Fruit fly (Drosophila melanogaster) whole organism, embryonic: ENCODE results near the gene G6P.

Experiments
- Antp ChIP-seq: fragments of 200-800 bp; sonication (Bioruptor generic); optimal IDR thresholded peaks from 3 replicates; lab custom pipeline; 2016; ENCODE audit warnings: missing biosample characterization, missing genetic modification characterization
- Blimp-1 ChIP-seq: fragments of 200-800 bp; sonication (Bioruptor generic); optimal IDR thresholded peaks from 3 replicates; lab custom pipeline; 2018; ENCODE audit warnings: missing biosample characterization, missing genetic modification characterization, mild to moderate bottlenecking, moderate library complexity, missing genetic modification reagents
- C15 ChIP-seq: fragments of 200-800 bp; sonication (Bioruptor generic); IDR thresholded peaks from 3 replicates; pipeline ENCODE4 v1.3.6; 2022; ENCODE audit warnings: missing biosample characterization, missing genetic modification characterization
- CG10267 ChIP-seq: fragments of 200-800 bp; sonication (Bioruptor generic); optimal IDR thresholded peaks from 2 replicates; lab custom pipeline; 2018; ENCODE audit warnings: missing biosample characterization, mild to moderate bottlenecking, missing genetic modification characterization, moderate library complexity
- CG12071 ChIP-seq: fragments of 200-800 bp; sonication (Bioruptor generic); optimal IDR thresholded peaks from 3 replicates; lab custom pipeline; 2018; ENCODE audit warnings: missing biosample characterization, mild to moderate bottlenecking, missing genetic modification characterization
- CG12104 ChIP-seq: fragments of 200-800 bp; sonication (Bioruptor generic); optimal IDR thresholded peaks from 3 replicates; lab custom pipeline; 2016; ENCODE audit warnings: missing biosample characterization, missing genetic modification characterization
- CG13296 ChIP-seq: fragments of 200-800 bp; sonication (Bioruptor generic); optimal IDR thresholded peaks from 3 replicates; lab custom pipeline; 2018; ENCODE audit warnings: missing biosample characterization, mild to moderate bottlenecking, missing genetic modification characterization
- CG17612 ChIP-seq: fragments of 200-800 bp; sonication (Bioruptor generic); IDR thresholded peaks from 2 replicates; pipeline ENCODE4 v1.3.6; 2022; ENCODE audit warnings: missing biosample characterization, missing genetic modification characterization
- CG1792 ChIP-seq: fragments of 200-800 bp; sonication (Bioruptor generic); optimal IDR thresholded peaks from 2 replicates; lab custom pipeline; 2016; ENCODE audit warnings: missing biosample characterization, missing genetic modification characterization
- CG18476 ChIP-seq: fragments of 200-800 bp; sonication (Bioruptor generic); optimal IDR thresholded peaks from 2 replicates; lab custom pipeline; 2016; ENCODE audit warnings: missing biosample characterization, mild to moderate bottlenecking, missing genetic modification characterization
- CG4282 ChIP-seq: fragments of 200-800 bp; sonication (Bioruptor generic); optimal IDR thresholded peaks from 2 replicates; lab custom pipeline; 2016; ENCODE audit warnings: missing biosample characterization, missing genetic modification characterization
- CG4328 ChIP-seq: fragments of 200-800 bp; sonication (Bioruptor generic); optimal IDR thresholded peaks from 3 replicates; lab custom pipeline; 2017; ENCODE audit warnings: missing biosample characterization, missing genetic modification reagents, missing genetic modification characterization
- CG4617 ChIP-seq: fragments of 200-800 bp; sonication (Bioruptor generic); optimal IDR thresholded peaks from 3 replicates; lab custom pipeline; 2016; ENCODE audit warnings: missing biosample characterization, missing genetic modification characterization, borderline replicate concordance
- CG4707 ChIP-seq: fragments of 200-800 bp; sonication (Bioruptor generic); optimal IDR thresholded peaks from 2 replicates; lab custom pipeline; 2018; ENCODE audit warnings: missing biosample characterization, mild to moderate bottlenecking, missing genetic modification characterization, moderate library complexity
- CG5245 ChIP-seq: fragments of 200-800 bp; sonication (Bioruptor generic); optimal IDR thresholded peaks from 3 replicates; lab custom pipeline; 2016; ENCODE audit warnings: missing biosample characterization, missing genetic modification characterization
- CG7556 ChIP-seq: fragments of 200-800 bp; sonication (Bioruptor generic); optimal IDR thresholded peaks from 2 replicates; lab custom pipeline; 2017; ENCODE audit warnings: missing biosample characterization, mild to moderate bottlenecking, missing genetic modification characterization
- CG8290 ChIP-seq, 3 experiments: fragments of 200-800 bp; sonication (Bioruptor generic); optimal IDR thresholded peaks; 2 replicates each; lab custom pipeline; 2016 to 2019; ENCODE audit warnings: missing biosample characterization in 3 of 3, missing genetic modification characterization in 3 of 3, mild to moderate bottlenecking in 2 of 3, moderate library complexity in 1 of 3
- CG9437 ChIP-seq: fragments of 200-800 bp; sonication (Bioruptor generic); optimal IDR thresholded peaks from 2 replicates; lab custom pipeline; 2018; ENCODE audit warnings: missing biosample characterization, mild to moderate bottlenecking, missing genetic modification characterization
- CG9932 ChIP-seq: fragments of 200-800 bp; sonication (Bioruptor generic); IDR thresholded peaks from 2 replicates; pipeline ENCODE4 v1.3.6; 2022; ENCODE audit warnings: missing biosample characterization, missing genetic modification characterization
- Camta ChIP-seq: fragments of 200-800 bp; sonication (Bioruptor generic); optimal IDR thresholded peaks from 2 replicates; lab custom pipeline; 2016; ENCODE audit warnings: missing biosample characterization, missing genetic modification characterization
- Dek ChIP-seq: fragments of 200-800 bp; sonication (Bioruptor generic); optimal IDR thresholded peaks from 3 replicates; lab custom pipeline; 2019; ENCODE audit warnings: missing biosample characterization, mild to moderate bottlenecking, missing genetic modification characterization, moderate library complexity
- Dll ChIP-seq: fragments of 200-800 bp; sonication (Bioruptor generic); IDR thresholded peaks from 4 replicates; pipeline ENCODE4 v1.3.6; 2022; ENCODE audit warnings: missing biosample characterization, missing genetic modification characterization; ENCODE audit not compliant: partially characterized antibody
- E2f1 ChIP-seq: fragments of 200-800 bp; sonication (Bioruptor generic); IDR thresholded peaks from 2 replicates; pipeline ENCODE4 v1.3.6; 2022; ENCODE audit warnings: missing biosample characterization, missing genetic modification characterization
- H2.0 ChIP-seq: fragments of 200-800 bp; sonication (Bioruptor generic); IDR thresholded peaks from 2 replicates; pipeline ENCODE4 v1.3.6; 2022; ENCODE audit warnings: missing biosample characterization, missing genetic modification characterization
- HLH3B ChIP-seq: fragments of 200-800 bp; sonication (Bioruptor generic); IDR thresholded peaks from 2 replicates; pipeline ENCODE4 v1.3.6; 2022; ENCODE audit warnings: missing biosample characterization, missing genetic modification characterization
- Hr39 ChIP-seq: fragments of >200 bp; optimal IDR thresholded peaks from 2 replicates; lab custom pipeline; 2017
- MESR4 ChIP-seq: fragments of 200-800 bp; sonication (Bioruptor generic); optimal IDR thresholded peaks from 2 replicates; lab custom pipeline; 2018; ENCODE audit warnings: missing biosample characterization, mild to moderate bottlenecking, missing genetic modification characterization, moderate library complexity
- NK7.1 ChIP-seq: fragments of 200-800 bp; sonication (Bioruptor generic); optimal IDR thresholded peaks from 3 replicates; lab custom pipeline; 2016; ENCODE audit warnings: missing biosample characterization, missing genetic modification characterization
- aop ChIP-seq: fragments of 200-800 bp; sonication (Bioruptor generic); IDR thresholded peaks from 2 replicates; pipeline ENCODE4 v1.3.6; 2022; ENCODE audit warnings: missing biosample characterization, missing genetic modification characterization
- bcd ChIP-seq: fragments of 200-800 bp; sonication (Bioruptor generic); optimal IDR thresholded peaks from 2 replicates; lab custom pipeline; 2017; ENCODE audit warnings: missing biosample characterization, mild to moderate bottlenecking, missing genetic modification characterization
- btn ChIP-seq: fragments of 200-800 bp; sonication (Bioruptor generic); optimal IDR thresholded peaks from 2 replicates; lab custom pipeline; 2016; ENCODE audit warnings: missing biosample characterization, missing genetic modification characterization
- caup ChIP-seq: fragments of 200-800 bp; sonication (Bioruptor generic); optimal IDR thresholded peaks from 3 replicates; lab custom pipeline; 2017; ENCODE audit warnings: missing biosample characterization, mild to moderate bottlenecking, missing genetic modification characterization, moderate library complexity; ENCODE audit not compliant: severe bottlenecking
- corto ChIP-seq: fragments of 200-800 bp; sonication (Bioruptor generic); optimal IDR thresholded peaks from 2 replicates; lab custom pipeline; 2016; ENCODE audit warnings: missing biosample characterization, mild to moderate bottlenecking, missing genetic modification characterization, moderate library complexity
- crc ChIP-seq: fragments of 200-800 bp; sonication (Bioruptor generic); optimal IDR thresholded peaks from 2 replicates; lab custom pipeline; 2016; ENCODE audit warnings: missing biosample characterization, missing genetic modification characterization
- en ChIP-seq: fragments of 200-800 bp; sonication (Bioruptor generic); optimal IDR thresholded peaks from 2 replicates; lab custom pipeline; 2016; ENCODE audit warnings: missing biosample characterization, missing genetic modification characterization
- fu2 ChIP-seq: fragments of 200-800 bp; sonication (Bioruptor generic); optimal IDR thresholded peaks from 2 replicates; lab custom pipeline; 2016; ENCODE audit warnings: missing biosample characterization, missing genetic modification characterization
- gsb-n ChIP-seq: fragments of 200-800 bp; sonication (Bioruptor generic); optimal IDR thresholded peaks from 3 replicates; lab custom pipeline; 2018; ENCODE audit warnings: missing biosample characterization, mild to moderate bottlenecking, missing genetic modification characterization
- hb ChIP-seq: fragments of 200-800 bp; sonication (Bioruptor generic); IDR thresholded peaks from 3 replicates; pipeline ENCODE4 v1.3.6; 2022; ENCODE audit warnings: missing biosample characterization, missing genetic modification characterization; ENCODE audit not compliant: partially characterized antibody
- nmo ChIP-seq: fragments of 200-800 bp; sonication (Bioruptor generic); optimal IDR thresholded peaks from 2 replicates; lab custom pipeline; 2018; ENCODE audit warnings: missing biosample characterization, mild to moderate bottlenecking, missing genetic modification characterization, moderate library complexity
- p53 ChIP-seq: fragments of 200-800 bp; sonication (Bioruptor generic); optimal IDR thresholded peaks from 2 replicates; lab custom pipeline; 2016; ENCODE audit warnings: missing biosample characterization, missing genetic modification characterization
- pan ChIP-seq, 4 experiments: fragments of >200 bp in 3 of 4; fragments of 200-800 bp in 1 of 4; sonication (Bioruptor generic) in 1 of 4; optimal IDR thresholded peaks in 3 of 4; IDR thresholded peaks in 1 of 4; 2 replicates each; pipeline versions ENCODE4 v1.3.6 to Lab custom; 2017 to 2022; ENCODE audit warnings: missing biosample characterization in 2 of 4, missing genetic modification characterization in 2 of 4, mixed read lengths in 1 of 4
- phol ChIP-seq: fragments of 200-800 bp; sonication (Bioruptor generic); optimal IDR thresholded peaks from 3 replicates; lab custom pipeline; 2018; ENCODE audit warnings: missing biosample characterization, mild to moderate bottlenecking, missing genetic modification characterization, moderate library complexity
- pum ChIP-seq: fragments of 200-800 bp; sonication (Bioruptor generic); optimal IDR thresholded peaks from 2 replicates; lab custom pipeline; 2016; ENCODE audit warnings: missing biosample characterization, missing genetic modification characterization
- schlank ChIP-seq: fragments of 200-800 bp; sonication (Bioruptor generic); optimal IDR thresholded peaks from 2 replicates; lab custom pipeline; 2018; ENCODE audit warnings: missing biosample characterization, mild to moderate bottlenecking, missing genetic modification characterization
- sim ChIP-seq: fragments of 200-800 bp; sonication (Bioruptor generic); IDR thresholded peaks from 2 replicates; pipeline ENCODE4 v1.3.6; 2022; ENCODE audit warnings: missing biosample characterization, missing genetic modification characterization
- sna ChIP-seq: fragments of 200-800 bp; sonication (Bioruptor generic); IDR thresholded peaks from 2 replicates; pipeline ENCODE4 v1.3.6; 2022; ENCODE audit warnings: missing biosample characterization, missing genetic modification characterization; ENCODE audit not compliant: partially characterized antibody
- toy ChIP-seq: fragments of 200-800 bp; sonication (Bioruptor generic); IDR thresholded peaks from 2 replicates; pipeline ENCODE4 v1.3.6; 2022; ENCODE audit warnings: missing biosample characterization, missing genetic modification characterization
- twi ChIP-seq: fragments of 200-800 bp; optimal IDR thresholded peaks from 2 replicates; lab custom pipeline; 2019; ENCODE audit warnings: missing biosample characterization, mild to moderate bottlenecking, missing genetic modification characterization, moderate library complexity
- vnd ChIP-seq: fragments of 200-800 bp; sonication (Bioruptor generic); IDR thresholded peaks from 3 replicates; pipeline ENCODE4 v1.3.6; 2022; ENCODE audit warnings: missing biosample characterization, missing genetic modification characterization; ENCODE audit not compliant: partially characterized antibody
- zfh1 ChIP-seq: fragments of 200-800 bp; sonication (Bioruptor generic); IDR thresholded peaks from 3 replicates; pipeline ENCODE4 v1.3.6; 2022; ENCODE audit warnings: missing biosample characterization, missing genetic modification characterization

G6P gene

dm6 chr2L:2767627-2768026 lies 47.9 kb downstream of the G6P start, which contains the start of the genes Taf10b and Taf10 (continued):
- no peak for TF ChIP-seq caup
- TF ChIP-seq sim, result no peak
- TF ChIP-seq HLH3B (GFP tag; lab: Robert Waterston, UW), result 0 out of 2 replicates have a peak, but pooled peaks have one; percentile 24
- TF ChIP-seq Hr39 (lab: Kevin White, UChicago), result no peak
- no peak for TF ChIP-seq crc
- TF ChIP-seq CG7556 (GFP tag; lab: Kevin White, UChicago), result no peak
- TF ChIP-seq E2f1 (GFP tag; lab: Robert Waterston, UW), result no peak
- peak; percentile 71 for TF ChIP-seq CG9437 (GFP tag; lab: Kevin White, UChicago)
- TF ChIP-seq en (GFP tag; lab: Kevin White, UChicago), result no peak
- no peak for TF ChIP-seq pum (GFP tag; lab: Kevin White, UChicago)
- peak; percentile 79; the same call in 2 of the 3 replicates for TF ChIP-seq hb
- TF ChIP-seq fu2, result no peak
- TF ChIP-seq p53 (GFP tag; lab: Kevin White, UChicago), result no peak
- peak; percentile 71 for TF ChIP-seq CG4617 (GFP tag; lab: Kevin White, UChicago)
- no peak for TF ChIP-seq CG4282 (GFP tag; lab: Kevin White, UChicago)
- TF ChIP-seq CG12104, result no peak
- peak; percentile 41; the same call in 1 of the 2 replicates for TF ChIP-seq CG9932 (GFP tag; lab: Robert Waterston, UW)
- peak; percentile 25 for TF ChIP-seq nmo (GFP tag; lab: Kevin White, UChicago)
- no peak for TF ChIP-seq aop (GFP tag; lab: Robert Waterston, UW)
- TF ChIP-seq MESR4 (GFP tag; lab: Kevin White, UChicago), result peak; percentile 89
- TF ChIP-seq corto (GFP tag; lab: Kevin White, UChicago), result no peak
- no peak for TF ChIP-seq CG12071 (GFP tag; lab: Kevin White, UChicago)
- TF ChIP-seq twi (tag; lab: Kevin White, UChicago), result no peak
- TF ChIP-seq btn, result no peak
- peak; percentile 41 for TF ChIP-seq CG13296 (GFP tag; lab: Kevin White, UChicago)
- TF ChIP-seq CG18476 (GFP tag; lab: Kevin White, UChicago), result no peak
- peak; percentile 1 for TF ChIP-seq phol (tag; lab: Kevin White, UChicago)
- TF ChIP-seq toy (GFP tag; lab: Robert Waterston, UW), result no peak
- TF ChIP-seq CG8290 (GFP tag; optimal IDR thresholded peaks at IDR 0.05; lab: Kevin White, UChicago), result no peak
- TF ChIP-seq CG8290 (tag; optimal IDR thresholded peaks at IDR 0.05; lab: Kevin White, UChicago), result peak in 1 of 2 experiments; percentile 55
- TF ChIP-seq pan (optimal IDR thresholded peaks at IDR 0.05; lab: Kevin White, UChicago), result no peak
- TF ChIP-seq pan (GFP tag; optimal IDR thresholded peaks at IDR 0.05 in 1 of 2, IDR thresholded peaks at IDR 0.05 in 1 of 2), result no peak
- TF ChIP-seq zfh1 (GFP tag; lab: Robert Waterston, UW), result no peak
- TF ChIP-seq sna (GFP tag; lab: Robert Waterston, UW), result peak; percentile 83
- no peak for TF ChIP-seq gsb-n (tag; lab: Kevin White, UChicago)
- no peak for TF ChIP-seq schlank (tag; lab: Kevin White, UChicago)
- TF ChIP-seq NK7.1 (GFP tag; lab: Kevin White, UChicago), result no peak
- TF ChIP-seq CG17612, result no peak
- TF ChIP-seq bcd (GFP tag; lab: Kevin White, UChicago), result no peak
- no peak for TF ChIP-seq CG5245 (GFP tag; lab: Kevin White, UChicago)
- TF ChIP-seq C15, result no peak
- no peak for TF ChIP-seq CG4328 (GFP tag; lab: Kevin White, UChicago)
- TF ChIP-seq Dek (tag; lab: Kevin White, UChicago), result no peak
- peak; percentile 85 for TF ChIP-seq Dll (GFP tag; lab: Robert Waterston, UW)
- TF ChIP-seq CG10267, result peak; percentile 46
- no peak for TF ChIP-seq CG1792 (GFP tag; lab: Kevin White, UChicago)
- TF ChIP-seq Camta (GFP tag; lab: Kevin White, UChicago), result no peak
- no peak for TF ChIP-seq Blimp-1 (GFP tag; lab: Kevin White, UChicago)
- TF ChIP-seq vnd (GFP tag; lab: Robert Waterston, UW), result peak; percentile 70
- TF ChIP-seq Antp (GFP tag; lab: Kevin White, UChicago), result no peak
- TF ChIP-seq CG4707 (GFP tag; lab: Kevin White, UChicago), result no peak
- no peak for TF ChIP-seq H2.0 (GFP tag; lab: Robert Waterston, UW)
